Worm (Caenorhabditis elegans): Measurements from ENCODE around the gene spc-2.

ce11 chrIII:8237827-8238226 is 56.1 kb downstream of the spc-2 start, which contains the start of gene tsp-2:
- peak; percentile 93 for TF ChIP-seq fos-1 (tag; optimal IDR thresholded peaks at IDR 0.05)
- no peak for TF ChIP-seq nhr-237 (tag; optimal IDR thresholded peaks at IDR 0.05)
- TF ChIP-seq unc-62 (GFP tag; optimal IDR thresholded peaks at IDR 0.05) = no peak
- no peak for TF ChIP-seq nhr-77 (tag; optimal IDR thresholded peaks at IDR 0.05)

Measured in whole organism, L2 larva.